Worm (Caenorhabditis elegans): ENCODE measurements around the gene F49A5.10.

Gene F49A5.10

ce11 chrV:16874966-16875365 lies at the start of gene F49A5.10:
Gene F49A5.10 (plus strand): TSS chrV:16875266.
- TF ChIP-seq unc-62 (GFP tag; optimal IDR thresholded peaks at IDR 0.05): no peak

- TF ChIP-seq unc-62 (GFP tag; optimal IDR thresholded peaks at IDR 0.05): no peak
Measured at ce11 chrV:16827485-16827884, 47.6 kb upstream of the F49A5.10 start, which contains the start of gene srh-216. Gene srh-216 (minus strand): TSS chrV:16827585.

ce11 chrV:16829396-16829795 lies 45.7 kb upstream of the F49A5.10 start, which contains the start of gene srh-214:
Gene srh-214 (minus strand): TSS chrV:16829755.
- TF ChIP-seq unc-62 (GFP tag; optimal IDR thresholded peaks at IDR 0.05): no peak

- no peak for TF ChIP-seq unc-62 (GFP tag; optimal IDR thresholded peaks at IDR 0.05)
Measured at ce11 chrV:16831310-16831709, 43.8 kb upstream of the F49A5.10 start.

DNA sequence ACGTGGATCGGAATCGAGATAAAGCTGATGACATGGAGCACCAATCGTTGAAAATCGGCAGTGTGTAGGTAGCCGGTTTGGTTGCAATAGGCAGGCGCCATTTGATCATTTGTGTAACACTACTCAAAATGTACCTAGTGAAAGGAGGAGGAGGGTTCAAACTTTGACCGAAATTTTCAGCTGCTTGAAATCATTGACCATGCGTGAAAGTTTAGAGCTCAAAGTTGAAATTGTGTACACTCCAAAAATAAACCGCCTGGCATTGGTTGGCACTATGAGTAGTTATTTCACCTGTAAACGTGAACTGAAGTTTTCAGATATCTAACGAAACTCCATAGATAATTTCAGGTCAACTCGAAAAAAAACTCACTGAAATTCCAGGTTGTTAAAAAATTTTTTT lies 43.1 kb upstream of the F49A5.10 start, which contains the start of gene srh-215:
Gene srh-215 (minus strand): TSS at position 101 of the 400 bp plus-strand sequence.
- TF ChIP-seq unc-62 (GFP tag; optimal IDR thresholded peaks at IDR 0.05): no peak

- TF ChIP-seq unc-62 (GFP tag; optimal IDR thresholded peaks at IDR 0.05): no peak
Measured at ce11 chrV:16832865-16833264, 42.2 kb upstream of the F49A5.10 start, which contains the start of gene phy-3. Gene phy-3 (plus strand): TSS chrV:16833165.

DNA sequence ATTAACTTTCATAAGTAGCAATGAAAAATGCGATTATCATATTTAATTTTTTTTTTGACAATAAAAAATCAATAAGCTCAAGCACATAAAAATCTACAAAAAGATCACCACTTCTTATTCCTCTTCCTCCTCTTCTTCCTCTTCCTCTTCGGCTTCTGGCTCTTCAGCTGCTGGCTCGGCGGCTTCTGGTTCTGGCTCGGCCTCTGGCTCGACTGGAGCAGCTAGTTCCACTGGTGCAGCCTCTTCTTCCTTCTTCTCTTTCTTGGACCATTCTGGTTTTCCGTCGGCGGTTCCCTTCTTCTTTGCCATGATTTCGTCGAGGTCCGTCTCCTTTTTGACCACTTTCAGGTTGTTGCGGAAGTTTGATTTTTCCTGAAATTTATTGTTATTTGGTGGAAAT lies 41.4 kb upstream of the F49A5.10 start:
- no peak for TF ChIP-seq unc-62 (GFP tag; optimal IDR thresholded peaks at IDR 0.05)

DNA sequence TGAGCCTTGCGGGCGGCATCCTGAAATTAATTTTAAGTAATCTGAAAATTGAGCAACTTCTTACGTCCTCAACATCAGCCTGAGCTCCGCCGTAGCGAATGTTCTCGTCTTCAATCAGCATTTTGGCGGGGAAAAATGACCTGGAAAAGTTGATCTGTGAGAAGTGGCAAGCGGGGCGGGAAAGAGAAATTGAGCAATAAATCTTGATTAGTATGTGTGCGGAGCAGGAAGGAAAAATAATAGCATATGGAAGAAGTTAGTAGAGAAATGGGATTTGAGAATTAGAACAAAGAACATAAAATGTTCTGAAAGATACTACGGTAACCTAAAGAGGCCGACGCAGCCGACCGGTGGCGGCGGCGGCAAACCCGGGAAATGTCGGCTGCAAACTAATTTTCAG lies 40.1 kb upstream of the F49A5.10 start, which contains the start of gene tni-3:
Gene tni-3 (minus strand): TSS at position 140 of the 400 bp plus-strand sequence.
- no peak for TF ChIP-seq unc-62 (GFP tag; optimal IDR thresholded peaks at IDR 0.05)

DNA sequence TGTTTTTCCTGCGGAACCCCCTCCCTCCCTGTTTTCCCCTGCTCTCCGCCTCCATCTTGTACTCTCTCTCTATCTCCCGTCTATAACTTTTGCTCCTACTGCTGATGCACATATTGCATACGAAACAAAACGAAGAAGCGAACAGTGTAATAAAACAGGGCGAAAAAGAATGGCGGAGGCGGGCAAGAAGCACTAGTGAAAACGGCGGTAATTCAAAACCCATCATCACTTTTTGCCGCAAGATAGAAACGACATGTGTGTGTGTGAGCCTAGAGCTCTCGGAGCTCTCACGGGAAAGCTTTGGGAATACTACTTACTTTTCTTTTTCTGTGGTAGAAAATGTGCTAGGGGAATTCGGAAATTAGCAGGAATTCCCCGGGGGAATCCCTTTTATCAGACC lies 39.0 kb upstream of the F49A5.10 start:
- TF ChIP-seq unc-62 (GFP tag; optimal IDR thresholded peaks at IDR 0.05): no peak

ce11 chrV:16838435-16838834 lies 36.6 kb upstream of the F49A5.10 start:
- TF ChIP-seq unc-62 (GFP tag; optimal IDR thresholded peaks at IDR 0.05): no peak

ce11 chrV:16840283-16840682 lies 34.8 kb upstream of the F49A5.10 start:
- no peak for TF ChIP-seq unc-62 (GFP tag; optimal IDR thresholded peaks at IDR 0.05)

ce11 chrV:16840961-16841360 lies 34.1 kb upstream of the F49A5.10 start, which contains the start of gene clec-40:
Gene clec-40 (minus strand): TSS chrV:16841061.
- no peak for TF ChIP-seq unc-62 (GFP tag; optimal IDR thresholded peaks at IDR 0.05)

DNA sequence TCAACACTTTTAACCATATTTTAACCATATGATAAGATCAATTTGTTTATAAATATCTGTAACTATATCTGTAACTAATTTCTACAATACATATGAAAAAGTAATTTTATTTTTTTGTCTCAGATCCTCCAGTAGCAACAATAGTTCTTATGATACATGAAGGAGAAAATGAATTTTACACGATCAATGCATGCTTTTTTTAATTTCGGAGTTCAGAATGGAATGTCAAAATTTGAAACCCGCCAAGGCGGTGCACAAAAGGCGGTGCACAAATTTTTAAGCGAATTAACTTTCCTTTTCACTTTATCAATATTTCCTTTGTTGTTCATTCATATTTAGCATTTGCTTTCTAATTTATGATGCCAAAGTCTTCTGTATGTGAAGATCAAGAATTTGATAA lies 32.1 kb upstream of the F49A5.10 start, which contains the start of gene clec-25:
Gene clec-25 (plus strand): TSS at position 301 of the 400 bp plus-strand sequence.
- no peak for TF ChIP-seq unc-62 (GFP tag; optimal IDR thresholded peaks at IDR 0.05)

- no peak for TF ChIP-seq unc-62 (GFP tag; optimal IDR thresholded peaks at IDR 0.05)
Measured at ce11 chrV:16848498-16848897, 26.6 kb upstream of the F49A5.10 start, which contains the start of the genes clec-36 and clec-26. Gene clec-36 (minus strand): TSS chrV:16848598. Gene clec-26 (plus strand): TSS chrV:16848611.

ce11 chrV:16852002-16852401 lies 23.1 kb upstream of the F49A5.10 start, which contains the start of gene clec-37:
Gene clec-37 (minus strand): TSS chrV:16852102.
- no peak for TF ChIP-seq unc-62 (GFP tag; optimal IDR thresholded peaks at IDR 0.05)

ce11 chrV:16853956-16854683 lies 20.9 kb upstream of the F49A5.10 start, which contains the start of the genes clec-35 and clec-27:
Gene clec-35 (minus strand): TSS chrV:16854056.
Gene clec-27 (plus strand): TSS chrV:16854633.
- no peak for TF ChIP-seq unc-62 (GFP tag; optimal IDR thresholded peaks at IDR 0.05)

- no peak for TF ChIP-seq unc-62 (GFP tag; optimal IDR thresholded peaks at IDR 0.05)
Measured at ce11 chrV:16857977-16858479, 17.0 kb upstream of the F49A5.10 start, which contains the start of the genes clec-31 and clec-22. Gene clec-31 (minus strand): TSS chrV:16858077. Gene clec-22 (plus strand): TSS chrV:16858429.
